Fruit fly (Drosophila melanogaster): ENCODE data around the gene wam.

DNA sequence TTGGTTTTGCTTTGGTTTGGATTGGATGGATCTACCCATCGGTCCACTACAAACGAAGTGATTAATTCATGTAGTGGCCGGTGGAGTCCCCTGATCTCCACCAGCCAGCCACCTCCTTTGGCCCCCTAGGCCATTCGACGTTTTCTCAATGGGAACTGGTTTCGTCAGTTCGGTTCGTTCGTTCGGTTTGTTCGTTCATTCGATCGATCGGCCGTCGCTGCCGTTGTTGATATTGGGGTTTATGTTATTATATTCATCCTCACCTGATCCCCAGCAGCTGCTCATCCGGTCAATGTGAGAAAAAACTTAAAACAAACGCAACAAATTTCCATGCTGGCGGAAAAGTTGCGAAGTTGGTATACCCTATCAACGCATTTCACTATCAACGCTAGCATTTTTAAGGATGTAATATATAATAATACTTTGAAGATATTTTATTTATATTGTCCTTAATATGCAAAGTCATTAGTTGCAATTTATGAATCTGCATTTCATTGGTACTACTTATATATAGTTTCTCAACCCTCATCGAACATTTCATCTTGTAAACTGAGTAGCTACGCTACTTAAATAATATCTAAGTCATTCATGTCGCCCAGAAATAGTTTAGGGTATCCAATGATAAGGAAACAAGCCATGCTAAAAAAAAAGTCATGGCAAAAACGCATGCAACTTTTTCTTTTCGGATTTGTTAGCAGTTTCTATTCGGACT lies 35.9 kb upstream of the wam start:
- no peak for TF ChIP-seq GATAd (GFP tag; optimal IDR thresholded peaks at IDR 0.05)
- no peak for TF ChIP-seq CrebA (GFP tag; optimal IDR thresholded peaks at IDR 0.05; ENCODE audit: borderline replicate concordance)
- no peak for TF ChIP-seq sv (GFP tag; optimal IDR thresholded peaks at IDR 0.05)
